Worm (Caenorhabditis elegans): ENCODE measurements around the gene ape-1.

- TF ChIP-seq bed-3 (GFP tag; optimal IDR thresholded peaks at IDR 0.05) (no peak), lsy-2 (tag; optimal IDR thresholded peaks at IDR 0.05) (no peak), ces-1 (GFP tag; optimal IDR thresholded peaks at IDR 0.05) (no peak), unc-62 (GFP tag; optimal IDR thresholded peaks at IDR 0.05) (no peak), nhr-237 (tag; optimal IDR thresholded peaks at IDR 0.05) (no peak), elt-3 (tag; optimal IDR thresholded peaks at IDR 0.05) (no peak), nhr-12 (tag; optimal IDR thresholded peaks at IDR 0.05) (no peak), elt-1 (tag; optimal IDR thresholded peaks at IDR 0.05; ENCODE audit: borderline replicate concordance, insufficient read depth) (no peak), mab-5 (tag; optimal IDR thresholded peaks at IDR 0.05) (no peak), nhr-76 (tag; optimal IDR thresholded peaks at IDR 0.05) (no peak), unc-39 (tag; optimal IDR thresholded peaks at IDR 0.05) (no peak), sem-2 (GFP tag; optimal IDR thresholded peaks at IDR 0.05) (no peak), unc-120 (tag; optimal IDR thresholded peaks at IDR 0.05; ENCODE audit: poor library complexity, severe bottlenecking) (no peak)
Observed at ce11 chrV:11733460-11733859, 57.7 kb downstream of the ape-1 start, which contains the start of gene npp-22.
